Worm (Caenorhabditis elegans): ENCODE measurements around the gene ZC477.3.

DNA sequence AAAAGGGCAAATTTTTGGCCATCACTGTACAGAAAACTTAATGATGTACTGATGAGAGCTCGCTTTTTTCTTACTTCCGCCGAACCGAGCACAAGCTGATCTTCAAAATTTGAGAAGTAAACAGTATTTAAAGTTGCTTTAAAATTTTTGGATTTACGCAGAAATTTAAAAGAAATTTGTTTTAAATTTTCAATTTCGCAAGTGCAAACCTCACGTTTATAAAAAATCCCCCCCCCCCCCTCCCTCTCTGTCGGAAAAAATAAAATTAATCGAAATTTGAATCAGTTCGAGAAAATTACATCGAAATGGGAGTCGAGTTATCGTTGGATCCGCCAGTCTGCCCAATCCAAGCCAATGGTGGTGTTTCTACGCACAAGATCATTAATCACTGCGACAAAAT, 50.1 kb downstream of the ZC477.3 start, which contains the start of gene C34D4.3:
- TF ChIP-seq pha-4 (tag; optimal IDR thresholded peaks at IDR 0.05) (no peak), ceh-82 (tag; optimal IDR thresholded peaks at IDR 0.05) (no peak)
